Fruit fly (Drosophila melanogaster): ENCODE data around the gene CG6689.

CG6689 gene

DNA sequence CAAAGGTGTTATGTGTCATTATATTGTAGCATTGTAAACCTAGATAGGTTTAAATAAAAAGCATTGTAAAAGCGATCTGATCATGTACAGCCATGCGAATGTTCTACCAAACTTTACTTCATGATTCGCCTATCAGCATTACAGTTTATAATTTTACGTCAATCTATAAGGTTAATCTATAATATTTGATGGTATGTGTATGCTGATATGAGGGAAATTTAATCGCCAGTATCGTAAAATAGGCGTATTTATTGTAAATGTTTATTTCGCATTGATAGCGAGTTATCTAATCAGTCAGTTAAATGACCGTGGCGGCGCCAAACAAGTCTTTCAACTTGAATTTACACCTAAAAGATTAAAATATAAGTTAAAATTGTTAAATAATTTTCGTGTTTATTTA lies 42.3 kb downstream of the CG6689 start:
- no peak for TF ChIP-seq pad (GFP tag; optimal IDR thresholded peaks at IDR 0.05)
- TF ChIP-seq tj (GFP tag; optimal IDR thresholded peaks at IDR 0.05) = no peak
- no peak for TF ChIP-seq Hr96 (GFP tag; optimal IDR thresholded peaks at IDR 0.05)
- no peak for TF ChIP-seq kay (GFP tag; ENCODE audit: borderline replicate concordance)
- TF ChIP-seq CG12768 (GFP tag; optimal IDR thresholded peaks at IDR 0.05) = no peak
- TF ChIP-seq CG7045 (GFP tag; optimal IDR thresholded peaks at IDR 0.05) = no peak
- no peak for TF ChIP-seq CG1620 (GFP tag; optimal IDR thresholded peaks at IDR 0.05)
- no peak for TF ChIP-seq cnc (optimal IDR thresholded peaks at IDR 0.05)
- no peak for TF ChIP-seq CG33017 (tag; optimal IDR thresholded peaks at IDR 0.05)
- TF ChIP-seq ovo (GFP tag; optimal IDR thresholded peaks at IDR 0.05) = no peak
- no peak for TF ChIP-seq CG11617 (GFP tag; optimal IDR thresholded peaks at IDR 0.05)
- no peak for TF ChIP-seq CG7101 (tag; optimal IDR thresholded peaks at IDR 0.05)
- no peak for TF ChIP-seq bab1 (GFP tag; optimal IDR thresholded peaks at IDR 0.05)
- TF ChIP-seq CG14711 (tag; optimal IDR thresholded peaks at IDR 0.05) = no peak
- TF ChIP-seq Clk (GFP tag; optimal IDR thresholded peaks at IDR 0.05) = no peak
- no peak for TF ChIP-seq Mnt (GFP tag; optimal IDR thresholded peaks at IDR 0.05)

DNA sequence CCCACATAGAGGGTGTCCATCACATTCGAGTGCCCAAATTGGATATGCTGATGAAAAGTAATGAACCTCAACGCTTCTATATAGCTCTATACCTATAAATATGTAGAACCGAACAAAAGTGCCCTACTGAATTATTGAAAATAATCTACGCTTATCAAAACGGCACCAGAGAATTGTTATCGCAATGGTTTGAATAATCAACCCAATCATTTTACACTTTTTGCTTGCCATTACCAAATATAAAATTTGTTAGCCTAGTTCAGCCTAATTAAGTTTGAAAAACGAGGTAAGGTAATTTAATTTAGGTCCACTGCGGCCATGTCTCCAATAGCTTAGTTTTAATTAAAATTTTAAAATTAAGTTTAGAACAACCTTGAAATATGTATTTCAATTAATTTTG lies 44.1 kb downstream of the CG6689 start:
- no peak for TF ChIP-seq Clk (GFP tag; optimal IDR thresholded peaks at IDR 0.05)
- TF ChIP-seq CG33017 (tag; optimal IDR thresholded peaks at IDR 0.05) = no peak
- TF ChIP-seq toe (GFP tag; optimal IDR thresholded peaks at IDR 0.05) = no peak
- TF ChIP-seq CG1620 (GFP tag; optimal IDR thresholded peaks at IDR 0.05) = no peak
- no peak for TF ChIP-seq Mnt (GFP tag; optimal IDR thresholded peaks at IDR 0.05)
- TF ChIP-seq pad (GFP tag; optimal IDR thresholded peaks at IDR 0.05) = no peak
- no peak for TF ChIP-seq Crg-1 (GFP tag; optimal IDR thresholded peaks at IDR 0.05)
- no peak for TF ChIP-seq CG7045 (GFP tag; optimal IDR thresholded peaks at IDR 0.05)
- no peak for TF ChIP-seq CG7101 (tag; optimal IDR thresholded peaks at IDR 0.05)
- TF ChIP-seq CG14711 (tag; optimal IDR thresholded peaks at IDR 0.05) = no peak
- TF ChIP-seq bab1 (GFP tag; optimal IDR thresholded peaks at IDR 0.05) = no peak
- TF ChIP-seq Hr96 (GFP tag; optimal IDR thresholded peaks at IDR 0.05) = no peak
- no peak for TF ChIP-seq cnc (optimal IDR thresholded peaks at IDR 0.05)
- TF ChIP-seq CG12768 (GFP tag; optimal IDR thresholded peaks at IDR 0.05) = no peak
- no peak for TF ChIP-seq kay (GFP tag; ENCODE audit: borderline replicate concordance)
- no peak for TF ChIP-seq ovo (GFP tag; optimal IDR thresholded peaks at IDR 0.05)
- no peak for TF ChIP-seq CG11617 (GFP tag; optimal IDR thresholded peaks at IDR 0.05)

DNA sequence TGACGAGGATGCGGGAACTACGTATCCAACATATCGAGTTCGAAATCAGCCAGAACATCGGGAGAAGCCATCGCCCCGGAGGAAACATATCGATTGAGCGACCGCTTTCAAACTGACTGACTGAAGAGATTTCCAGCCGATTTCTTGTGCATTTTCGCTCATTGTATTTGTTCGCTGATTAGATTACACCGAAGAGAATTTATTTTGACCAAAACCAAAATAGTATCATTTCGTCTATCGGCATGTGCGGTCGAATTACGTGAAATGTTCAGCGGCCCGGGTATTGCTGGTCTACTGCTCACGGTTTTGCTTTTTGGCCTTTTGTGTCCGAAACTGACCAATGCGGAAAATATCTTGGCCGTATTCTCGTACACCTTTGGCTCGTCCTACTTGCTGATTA lies 44.6 kb downstream of the CG6689 start, which contains the start of the genes Ugt304A1 and Ugt303A1:
Gene Ugt304A1 (minus strand): TSS at position 101 of the 400 bp plus-strand sequence.
Gene Ugt303A1 (plus strand): TSS at position 222 of the 400 bp plus-strand sequence.
- TF ChIP-seq cic (GFP tag; optimal IDR thresholded peaks at IDR 0.05) (peak; percentile 18), CG12768 (GFP tag; optimal IDR thresholded peaks at IDR 0.05) (no peak)

DNA sequence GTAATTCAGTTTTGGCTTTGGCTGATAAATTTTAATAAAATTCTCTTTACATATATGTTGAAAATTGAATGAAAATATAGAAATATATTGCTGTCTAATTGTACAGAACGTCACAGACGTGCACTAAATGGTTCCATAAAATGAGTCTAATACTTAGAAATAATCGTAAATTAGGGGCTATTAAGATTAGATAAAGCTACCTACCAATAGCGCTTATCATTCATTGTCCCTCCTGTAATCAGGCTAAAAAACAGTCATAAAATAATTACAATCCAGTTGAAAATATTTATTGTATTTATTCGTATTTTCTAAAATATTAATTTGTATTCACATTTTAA lies 46.7 kb downstream of the CG6689 start:
- TF ChIP-seq cnc (optimal IDR thresholded peaks at IDR 0.05) = no peak
- TF ChIP-seq cic (GFP tag; optimal IDR thresholded peaks at IDR 0.05) = peak; percentile 74
- TF ChIP-seq ovo (GFP tag; optimal IDR thresholded peaks at IDR 0.05) = no peak
- no peak for TF ChIP-seq Hr96 (GFP tag; optimal IDR thresholded peaks at IDR 0.05)
- peak; percentile 59 for TF ChIP-seq CG7045 (GFP tag; optimal IDR thresholded peaks at IDR 0.05)
- peak; percentile 14 for TF ChIP-seq tj (GFP tag; optimal IDR thresholded peaks at IDR 0.05)
- peak; percentile 51 for TF ChIP-seq CG11617 (GFP tag; optimal IDR thresholded peaks at IDR 0.05)
- TF ChIP-seq Crg-1 (GFP tag; optimal IDR thresholded peaks at IDR 0.05) = no peak
- peak; percentile 32 for TF ChIP-seq CG7101 (tag; optimal IDR thresholded peaks at IDR 0.05)
- peak; percentile 58 for TF ChIP-seq kay (GFP tag; ENCODE audit: borderline replicate concordance)
- no peak for TF ChIP-seq CG1620 (GFP tag; optimal IDR thresholded peaks at IDR 0.05)
- TF ChIP-seq CG12768 (GFP tag; optimal IDR thresholded peaks at IDR 0.05) = peak; percentile 42
- TF ChIP-seq pad (GFP tag; optimal IDR thresholded peaks at IDR 0.05) = no peak
- peak; percentile 45 for TF ChIP-seq CG14711 (tag; optimal IDR thresholded peaks at IDR 0.05)
- TF ChIP-seq CG33017 (tag; optimal IDR thresholded peaks at IDR 0.05) = peak; percentile 67

DNA sequence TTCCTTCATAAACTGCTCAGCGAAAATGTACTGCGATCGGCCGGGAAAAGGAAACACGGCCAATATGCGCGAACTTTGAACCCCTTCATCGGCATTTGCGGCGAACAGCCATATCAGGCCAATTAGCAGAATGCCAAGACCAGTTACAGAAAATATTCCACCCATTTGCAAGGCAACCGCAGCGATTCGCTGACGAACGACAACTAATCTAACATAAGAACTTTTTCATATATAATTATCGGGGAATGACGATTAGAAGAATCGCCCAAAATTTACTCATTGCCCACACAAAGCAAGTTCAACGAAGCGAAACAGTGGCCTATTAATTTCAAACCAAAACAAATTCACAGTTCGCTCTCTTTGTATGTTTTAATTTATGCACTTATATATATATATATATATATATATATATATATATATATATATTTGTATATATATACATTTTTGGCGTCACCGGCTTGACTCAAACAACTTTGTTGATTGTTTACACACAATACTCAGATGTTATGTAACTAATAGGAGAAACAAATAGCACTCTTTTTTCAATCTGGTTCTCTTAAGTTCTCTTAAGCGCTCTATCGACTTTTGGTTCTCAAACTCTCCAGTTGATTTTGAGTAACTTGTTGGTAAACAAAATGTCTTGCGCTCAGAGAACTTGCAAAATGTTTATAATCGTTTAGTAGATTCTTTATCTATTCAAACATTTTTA lies 47.2 kb downstream of the CG6689 start, which contains the start of gene Ugt35A1:
Gene Ugt35A1 (minus strand): TSS at position 205 of the 709 bp plus-strand sequence.
- no peak for TF ChIP-seq CG14711 (tag; optimal IDR thresholded peaks at IDR 0.05)
- no peak for TF ChIP-seq CG1620 (GFP tag; optimal IDR thresholded peaks at IDR 0.05)
- no peak for TF ChIP-seq pad (GFP tag; optimal IDR thresholded peaks at IDR 0.05)
- TF ChIP-seq Mnt (GFP tag; optimal IDR thresholded peaks at IDR 0.05) = no peak
- no peak for TF ChIP-seq bab1 (GFP tag; optimal IDR thresholded peaks at IDR 0.05)
- TF ChIP-seq CG5204 (GFP tag; optimal IDR thresholded peaks at IDR 0.05) = no peak
- TF ChIP-seq CG7045 (GFP tag; optimal IDR thresholded peaks at IDR 0.05) = no peak
- no peak for TF ChIP-seq toe (GFP tag; optimal IDR thresholded peaks at IDR 0.05)
- TF ChIP-seq CG7101 (tag; optimal IDR thresholded peaks at IDR 0.05) = no peak
- peak; percentile 3 for TF ChIP-seq CG12768 (GFP tag; optimal IDR thresholded peaks at IDR 0.05)
- TF ChIP-seq ovo (GFP tag; optimal IDR thresholded peaks at IDR 0.05) = no peak
- peak; percentile 92 for TF ChIP-seq kay (GFP tag; ENCODE audit: borderline replicate concordance)
- no peak for TF ChIP-seq cic (GFP tag; optimal IDR thresholded peaks at IDR 0.05)
- TF ChIP-seq tj (GFP tag; optimal IDR thresholded peaks at IDR 0.05) = no peak

DNA sequence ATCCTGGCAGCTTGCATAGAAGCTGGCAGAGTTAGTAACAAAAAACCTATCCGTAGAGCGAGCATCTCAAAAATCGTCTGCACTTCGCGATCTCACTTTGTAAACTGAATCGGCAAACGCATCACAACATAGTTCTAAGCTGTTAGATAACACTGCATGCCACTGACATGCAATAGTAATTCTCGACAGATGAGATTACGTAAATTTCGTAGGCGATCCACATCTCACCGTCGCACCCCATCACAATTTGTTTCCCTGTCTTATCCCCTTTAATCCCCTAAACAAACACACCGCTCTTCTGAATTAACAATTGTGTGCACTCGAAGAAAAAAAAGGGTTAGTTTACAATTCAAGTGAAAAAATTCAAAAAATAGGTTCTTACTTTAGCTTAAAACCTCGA lies 49.7 kb downstream of the CG6689 start, which contains the start of gene Ugt35B1:
Gene Ugt35B1 (minus strand): TSS at position 101 of the 400 bp plus-strand sequence.
- TF ChIP-seq kay (GFP tag; ENCODE audit: borderline replicate concordance) = peak; percentile 68
- TF ChIP-seq cic (GFP tag; optimal IDR thresholded peaks at IDR 0.05) = peak; percentile 44
- no peak for TF ChIP-seq CG7045 (GFP tag; optimal IDR thresholded peaks at IDR 0.05)
- peak; percentile 17 for TF ChIP-seq CG33017 (tag; optimal IDR thresholded peaks at IDR 0.05)
- TF ChIP-seq CG5204 (GFP tag; optimal IDR thresholded peaks at IDR 0.05) = peak; percentile 39
- TF ChIP-seq Clk (GFP tag; optimal IDR thresholded peaks at IDR 0.05) = no peak
- TF ChIP-seq tj (GFP tag; optimal IDR thresholded peaks at IDR 0.05) = no peak
- TF ChIP-seq CG12768 (GFP tag; optimal IDR thresholded peaks at IDR 0.05) = peak; percentile 49
- peak; percentile 26 for TF ChIP-seq CG11617 (GFP tag; optimal IDR thresholded peaks at IDR 0.05)
- TF ChIP-seq ovo (GFP tag; optimal IDR thresholded peaks at IDR 0.05) = no peak
- no peak for TF ChIP-seq CG1620 (GFP tag; optimal IDR thresholded peaks at IDR 0.05)
- no peak for TF ChIP-seq Crg-1 (GFP tag; optimal IDR thresholded peaks at IDR 0.05)
- no peak for TF ChIP-seq cnc (optimal IDR thresholded peaks at IDR 0.05)
- peak; percentile 21 for TF ChIP-seq CG7101 (tag; optimal IDR thresholded peaks at IDR 0.05)
- peak; percentile 15 for TF ChIP-seq toe (GFP tag; optimal IDR thresholded peaks at IDR 0.05)
- no peak for TF ChIP-seq CG14711 (tag; optimal IDR thresholded peaks at IDR 0.05)
- no peak for TF ChIP-seq pad (GFP tag; optimal IDR thresholded peaks at IDR 0.05)
- no peak for TF ChIP-seq Mnt (GFP tag; optimal IDR thresholded peaks at IDR 0.05)
- no peak for TF ChIP-seq Hr96 (GFP tag; optimal IDR thresholded peaks at IDR 0.05)
- no peak for TF ChIP-seq bab1 (GFP tag; optimal IDR thresholded peaks at IDR 0.05)
